Worm (Caenorhabditis elegans) whole organism, L2 larva: Measurements from ENCODE around the gene sna-3.

Experiments
- ama-1 ChIP-seq: fragments of 150-350 bp; optimal IDR thresholded peaks from 2 replicates; lab custom pipeline; 2018; ENCODE audit warnings: inconsistent platforms
- nhr-10 ChIP-seq: sonication (generic microtip); optimal IDR thresholded peaks from 2 replicates; lab custom pipeline; 2017; ENCODE audit warnings: missing biosample characterization, missing genetic modification characterization
- nhr-12 ChIP-seq: fragments of 150-350 bp; optimal IDR thresholded peaks from 2 replicates; lab custom pipeline; 2014; ENCODE audit warnings: missing biosample characterization, missing genetic modification characterization
- snpc-4 ChIP-seq: fragments of 150-350 bp; optimal IDR thresholded peaks from 2 replicates; lab custom pipeline; 2014; ENCODE audit warnings: missing biosample characterization, missing genetic modification characterization
- unc-39 ChIP-seq: fragments of 150-350 bp; optimal IDR thresholded peaks from 2 replicates; lab custom pipeline; 2014; ENCODE audit warnings: missing biosample characterization, missing genetic modification characterization
- unc-62 ChIP-seq: fragments of 150-350 bp; optimal IDR thresholded peaks from 2 replicates; lab custom pipeline; 2014; ENCODE audit warnings: missing biosample characterization, missing genetic modification reagents, missing genetic modification characterization

ce11 chrIII:6221403-6221802 lies 15.4 kb upstream of the sna-3 start:
- TF ChIP-seq snpc-4 (no peak), nhr-10 (no peak), unc-62 (GFP tag; lab: Kevin White, UChicago) (no peak), unc-39 (no peak), nhr-12 (no peak), ama-1 (lab: Kevin White, UChicago) (no peak)
